Worm (Caenorhabditis elegans) whole organism, L3 larva: Measurements from ENCODE around the gene cyk-7.

ENCODE experiments used
- R02D3.7 ChIP-seq: fragments of 150-350 bp; optimal IDR thresholded peaks from 2 replicates; lab custom pipeline; 2014; ENCODE audit warnings: missing biosample characterization, missing genetic modification characterization
- ZK546.5 ChIP-seq: sonication (generic microtip); optimal IDR thresholded peaks from 2 replicates; lab custom pipeline; 2017; ENCODE audit warnings: missing biosample characterization, missing genetic modification characterization
- aly-2 ChIP-seq: fragments of 150-350 bp; optimal IDR thresholded peaks from 2 replicates; lab custom pipeline; 2014; ENCODE audit warnings: missing biosample characterization, missing genetic modification characterization
- ama-1 ChIP-seq: fragments of 150-350 bp; optimal IDR thresholded peaks from 2 replicates; lab custom pipeline; 2018
- ceh-28 ChIP-seq: fragments of 150-350 bp; optimal IDR thresholded peaks from 2 replicates; lab custom pipeline; 2014; ENCODE audit warnings: missing biosample characterization, missing genetic modification reagents, missing genetic modification characterization
- ceh-9 ChIP-seq: sonication (generic microtip); optimal IDR thresholded peaks from 2 replicates; lab custom pipeline; 2018; ENCODE audit warnings: missing biosample characterization, missing genetic modification characterization
- egl-27 ChIP-seq: sonication (generic microtip); optimal IDR thresholded peaks from 4 replicates; lab custom pipeline; 2017; ENCODE audit warnings: missing biosample characterization, missing genetic modification reagents, missing genetic modification characterization
- elt-2 ChIP-seq: sonication (generic microtip); optimal IDR thresholded peaks from 2 replicates; lab custom pipeline; 2016; ENCODE audit warnings: missing genetic modification reagents, mild to moderate bottlenecking, missing genetic modification characterization, missing compliant biosample characterization
- eor-1 ChIP-seq, 2 experiments: fragments of 150-350 bp; optimal IDR thresholded peaks; 2 replicates each; lab custom pipeline; 2014 to 2018; ENCODE audit warnings: missing biosample characterization in 2 of 2, missing genetic modification characterization in 2 of 2
- fkh-10 ChIP-seq: sonication (generic microtip); optimal IDR thresholded peaks from 2 replicates; lab custom pipeline; 2017; ENCODE audit warnings: missing biosample characterization, missing genetic modification reagents, missing genetic modification characterization
- fkh-2 ChIP-seq: fragments of 150-350 bp; optimal IDR thresholded peaks from 2 replicates; lab custom pipeline; 2014; ENCODE audit warnings: missing biosample characterization, missing genetic modification reagents, missing genetic modification characterization
- hmg-11 ChIP-seq: sonication (generic microtip); optimal IDR thresholded peaks from 2 replicates; lab custom pipeline; 2016; ENCODE audit warnings: missing genetic modification characterization, missing compliant biosample characterization
- jun-1 ChIP-seq: fragments of 150-350 bp; optimal IDR thresholded peaks from 2 replicates; lab custom pipeline; 2014; ENCODE audit warnings: missing biosample characterization, missing genetic modification reagents, missing genetic modification characterization
- lin-15B ChIP-seq: fragments of 150-350 bp; optimal IDR thresholded peaks from 2 replicates; lab custom pipeline; 2014; ENCODE audit warnings: missing biosample characterization, missing genetic modification characterization
- lin-39 ChIP-seq: fragments of 150-350 bp; optimal IDR thresholded peaks from 2 replicates; lab custom pipeline; 2018; ENCODE audit warnings: missing biosample characterization, missing genetic modification reagents, missing genetic modification characterization
- lsy-12 ChIP-seq: sonication (generic microtip); optimal IDR thresholded peaks from 2 replicates; lab custom pipeline; 2016; ENCODE audit warnings: mild to moderate bottlenecking, missing genetic modification characterization, missing compliant biosample characterization
- mdl-1 ChIP-seq: fragments of 150-350 bp; optimal IDR thresholded peaks from 2 replicates; lab custom pipeline; 2014; ENCODE audit warnings: missing biosample characterization, missing genetic modification characterization
- nfya-1 ChIP-seq: sonication (generic microtip); optimal IDR thresholded peaks from 2 replicates; lab custom pipeline; 2017; ENCODE audit warnings: missing genetic modification characterization, mild to moderate bottlenecking, missing compliant biosample characterization, antibody characterized with exemption, moderate library complexity; ENCODE audit not compliant: insufficient read depth
- nhr-11 ChIP-seq: fragments of 150-350 bp; optimal IDR thresholded peaks from 2 replicates; lab custom pipeline; 2014; ENCODE audit warnings: missing biosample characterization, missing genetic modification characterization
- nhr-23 ChIP-seq: fragments of 150-350 bp; optimal IDR thresholded peaks from 2 replicates; lab custom pipeline; 2014; ENCODE audit warnings: missing biosample characterization, missing genetic modification reagents, missing genetic modification characterization
- nhr-237 ChIP-seq: fragments of 150-350 bp; optimal IDR thresholded peaks from 2 replicates; lab custom pipeline; 2014; ENCODE audit warnings: missing biosample characterization, missing genetic modification characterization
- nhr-25 ChIP-seq: sonication (generic microtip); optimal IDR thresholded peaks from 2 replicates; lab custom pipeline; 2017; ENCODE audit warnings: missing biosample characterization, missing genetic modification characterization
- nhr-43 ChIP-seq: sonication (generic microtip); optimal IDR thresholded peaks from 2 replicates; lab custom pipeline; 2016; ENCODE audit warnings: mild to moderate bottlenecking, missing genetic modification characterization, missing compliant biosample characterization; ENCODE audit not compliant: poor library complexity, severe bottlenecking
- nhr-76 ChIP-seq: fragments of 150-350 bp; sonication (generic microtip); optimal IDR thresholded peaks from 5 replicates; lab custom pipeline; 2014; ENCODE audit warnings: missing biosample characterization, missing genetic modification characterization
- nhr-77 ChIP-seq: fragments of 150-350 bp; optimal IDR thresholded peaks from 2 replicates; lab custom pipeline; 2014; ENCODE audit warnings: missing biosample characterization, missing genetic modification characterization
- pha-4 ChIP-seq: fragments of 150-350 bp; optimal IDR thresholded peaks from 2 replicates; lab custom pipeline; 2014; ENCODE audit warnings: missing biosample characterization, missing genetic modification reagents, missing genetic modification characterization
- pqm-1 ChIP-seq: fragments of 150-350 bp; optimal IDR thresholded peaks from 2 replicates; lab custom pipeline; 2017; ENCODE audit warnings: missing biosample characterization, missing genetic modification characterization, inconsistent platforms
- sea-2 ChIP-seq: fragments of 150-350 bp; sonication (generic microtip); optimal IDR thresholded peaks from 4 replicates; lab custom pipeline; 2014; ENCODE audit warnings: missing biosample characterization, missing genetic modification reagents, missing genetic modification characterization
- snpc-4 ChIP-seq: fragments of 150-350 bp; optimal IDR thresholded peaks from 2 replicates; lab custom pipeline; 2014; ENCODE audit warnings: missing biosample characterization, missing genetic modification characterization
- tbx-2 ChIP-seq: sonication (generic microtip); optimal IDR thresholded peaks from 2 replicates; lab custom pipeline; 2016; ENCODE audit warnings: mild to moderate bottlenecking, missing genetic modification characterization, missing compliant biosample characterization
- unc-62 ChIP-seq: fragments of 150-350 bp; sonication (generic microtip); optimal IDR thresholded peaks from 4 replicates; lab custom pipeline; 2014; ENCODE audit warnings: missing biosample characterization, missing genetic modification reagents, missing genetic modification characterization
- ztf-4 ChIP-seq: fragments of 150-350 bp; optimal IDR thresholded peaks from 2 replicates; lab custom pipeline; 2014; ENCODE audit warnings: missing biosample characterization, missing genetic modification characterization

The cyk-7 gene

DNA sequence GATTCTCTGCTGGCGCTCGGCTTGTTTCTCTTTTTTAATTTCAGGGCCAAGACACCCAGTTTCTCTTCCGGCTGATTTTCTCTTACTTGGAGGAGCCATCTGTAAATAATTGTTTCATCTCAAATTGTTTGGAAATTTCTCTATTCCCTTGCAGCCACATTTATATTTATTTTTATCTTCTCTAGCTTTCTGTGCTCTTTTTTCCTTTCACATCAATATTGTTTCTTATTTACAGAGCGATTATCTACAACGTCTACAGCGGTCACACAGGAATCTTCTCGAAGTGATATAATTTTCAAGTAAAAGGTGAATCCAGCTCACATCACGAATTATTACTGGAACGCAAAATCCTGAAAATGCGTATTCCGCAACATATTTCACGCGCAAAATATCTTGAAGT is 22.3 kb downstream of the cyk-7 start, which contains the start of the genes ZK686.6 and ZK686.1:
Gene ZK686.6 (minus strand): TSS at position 101 of the 400 bp plus-strand sequence.
Gene ZK686.1 (plus strand): TSS at position 234 of the 400 bp plus-strand sequence.
- TF ChIP-seq fkh-10 = no peak
- no peak for TF ChIP-seq egl-27 (tag; lab: Kevin White, UChicago)
- TF ChIP-seq nhr-77 = no peak
- no peak for TF ChIP-seq tbx-2 (tag; lab: Kevin White, UChicago)
- TF ChIP-seq eor-1 (tag; optimal IDR thresholded peaks at IDR 0.05; lab: Kevin White, UChicago) = no peak
- no peak for TF ChIP-seq mdl-1 (tag; lab: Kevin White, UChicago)
- TF ChIP-seq ceh-9 = no peak
- TF ChIP-seq sea-2 = no peak
- no peak for TF ChIP-seq nhr-23
- TF ChIP-seq nhr-76 = no peak
- TF ChIP-seq pqm-1 (tag; lab: Kevin White, UChicago) = no peak
- TF ChIP-seq nhr-237 (tag; lab: Kevin White, UChicago) = no peak
- no peak for TF ChIP-seq nfya-1 (tag; lab: Kevin White, UChicago)
- no peak for TF ChIP-seq nhr-25 (tag; lab: Kevin White, UChicago)
- TF ChIP-seq lin-39 (tag; lab: Kevin White, UChicago) = no peak
- no peak for TF ChIP-seq aly-2 (tag; lab: Kevin White, UChicago)

ce11 chrIII:7770986-7771385 is 24.2 kb downstream of the cyk-7 start:
- TF ChIP-seq lin-15B (tag; lab: Kevin White, UChicago) (peak; percentile 70), nhr-23 (peak; percentile 23), hmg-11 (tag; lab: Kevin White, UChicago) (peak; percentile 42), snpc-4 (tag; lab: Kevin White, UChicago) (peak; percentile 20), lsy-12 (tag; lab: Kevin White, UChicago) (peak; percentile 50), elt-2 (peak; percentile 26), pha-4 (tag; lab: Kevin White, UChicago) (peak; percentile 37), nfya-1 (tag; lab: Kevin White, UChicago) (peak; percentile 61), R02D3.7 (tag; lab: Kevin White, UChicago) (peak; percentile 37), nhr-25 (tag; lab: Kevin White, UChicago) (peak; percentile 8)

DNA sequence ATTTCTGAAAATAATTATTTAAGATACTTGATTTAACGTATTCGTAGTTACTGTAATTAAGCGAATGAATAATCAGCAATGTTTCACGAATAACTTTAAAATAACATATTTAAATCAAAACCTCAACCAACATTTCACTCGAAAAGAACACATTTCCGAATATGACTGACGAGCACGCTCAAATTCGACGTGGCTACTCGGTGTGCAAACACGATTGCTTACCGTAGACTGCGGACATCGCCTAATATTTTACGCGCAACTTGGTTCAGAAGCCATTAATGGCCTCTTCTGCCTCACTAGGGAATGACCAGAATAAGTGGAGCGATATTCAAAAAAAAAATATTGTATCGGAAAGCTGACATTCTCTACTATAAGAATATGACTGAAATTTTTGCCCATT is 25.2 kb downstream of the cyk-7 start, which contains the start of gene snu-23:
Gene snu-23 (minus strand): TSS at position 156 of the 400 bp plus-strand sequence.
- no peak for TF ChIP-seq fkh-2 (tag; lab: Kevin White, UChicago)
- TF ChIP-seq hmg-11 (tag; lab: Kevin White, UChicago) = peak; percentile 7
- no peak for TF ChIP-seq ama-1
- TF ChIP-seq snpc-4 (tag; lab: Kevin White, UChicago) = no peak
- TF ChIP-seq unc-62 (GFP tag; lab: Kevin White, UChicago) = no peak
- no peak for TF ChIP-seq ztf-4
- peak; percentile 74 for TF ChIP-seq nfya-1 (tag; lab: Kevin White, UChicago)
- no peak for TF ChIP-seq jun-1 (tag; lab: Kevin White, UChicago)
- TF ChIP-seq nhr-25 (tag; lab: Kevin White, UChicago) = no peak
- no peak for TF ChIP-seq lsy-12 (tag; lab: Kevin White, UChicago)
- TF ChIP-seq lin-39 (tag; lab: Kevin White, UChicago) = peak; percentile 27
- no peak for TF ChIP-seq nhr-11 (tag; lab: Kevin White, UChicago)
- no peak for TF ChIP-seq nhr-43 (tag; lab: Kevin White, UChicago)
- no peak for TF ChIP-seq sea-2
- peak; percentile 26 for TF ChIP-seq pha-4 (tag; lab: Kevin White, UChicago)
- TF ChIP-seq elt-2 = no peak
- TF ChIP-seq ZK546.5 (tag; lab: Kevin White, UChicago) = no peak
- TF ChIP-seq ceh-28 (tag; lab: Kevin White, UChicago) = no peak
- peak; percentile 30 for TF ChIP-seq lin-15B (tag; lab: Kevin White, UChicago)
- TF ChIP-seq aly-2 (tag; lab: Kevin White, UChicago) = no peak

DNA sequence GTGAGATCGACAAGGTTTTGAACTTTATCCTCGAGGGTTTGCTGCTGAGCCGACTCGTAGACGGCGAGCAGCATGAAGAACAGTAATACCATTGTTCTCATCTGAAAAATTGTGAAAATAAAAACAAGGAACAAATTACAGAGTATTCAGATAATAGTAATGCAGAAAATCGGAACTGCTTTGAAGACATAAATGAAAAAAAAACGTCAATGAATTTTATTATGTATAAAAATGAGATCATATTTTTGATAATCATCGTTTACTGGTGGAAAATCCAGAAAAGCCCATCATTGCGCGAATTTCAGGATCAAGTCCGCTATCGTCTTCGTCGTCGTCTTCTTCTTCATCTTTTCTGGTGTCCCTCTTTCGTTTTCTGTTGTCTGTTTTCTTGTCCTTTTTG is 26.2 kb downstream of the cyk-7 start, which contains the start of gene ZK686.3:
Gene ZK686.3 (minus strand): TSS at position 101 of the 400 bp plus-strand sequence.
- peak; percentile 38 for TF ChIP-seq ama-1
- no peak for TF ChIP-seq fkh-2 (tag; lab: Kevin White, UChicago)
- no peak for TF ChIP-seq fkh-10
- TF ChIP-seq jun-1 (tag; lab: Kevin White, UChicago) = no peak

DNA sequence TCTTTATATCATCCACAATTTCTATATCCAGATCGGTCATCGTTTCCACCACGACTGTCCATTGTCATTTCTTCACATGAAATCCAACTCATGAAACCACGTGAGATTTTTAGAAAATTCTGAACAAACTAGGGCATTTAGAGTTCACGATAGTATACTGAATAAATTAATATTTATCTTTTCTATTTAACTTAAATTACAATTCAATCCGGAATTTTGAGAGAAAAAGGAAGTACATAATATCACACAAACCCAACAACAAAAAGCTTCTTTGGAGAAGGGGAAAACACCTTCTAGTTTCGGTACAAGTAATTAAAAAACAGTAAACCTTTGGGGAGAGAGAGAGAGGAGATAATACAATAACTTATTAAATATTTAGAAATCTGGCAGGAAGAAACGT is 27.8 kb downstream of the cyk-7 start, which contains the start of gene ZK686.5:
Gene ZK686.5 (minus strand): TSS at position 101 of the 400 bp plus-strand sequence.
- TF ChIP-seq nhr-25 (tag; lab: Kevin White, UChicago) (no peak), R02D3.7 (tag; lab: Kevin White, UChicago) (no peak)
